Worm (Caenorhabditis elegans): ENCODE data around the gene gldi-9.

- TF ChIP-seq ama-1 (optimal IDR thresholded peaks at IDR 0.05) (no peak), elt-2 (tag; optimal IDR thresholded peaks at IDR 0.05) (no peak), lin-11 (tag; optimal IDR thresholded peaks at IDR 0.05) (no peak), tbx-2 (tag; optimal IDR thresholded peaks at IDR 0.05) (no peak), nfya-1 (tag; optimal IDR thresholded peaks at IDR 0.05) (no peak), Y22D7AL.16 (tag; optimal IDR thresholded peaks at IDR 0.05) (no peak), fkh-6 (tag; optimal IDR thresholded peaks at IDR 0.05) (no peak), eyg-1 (tag; optimal IDR thresholded peaks at IDR 0.05) (no peak), ceh-48 (tag; optimal IDR thresholded peaks at IDR 0.05) (no peak), C08G9.2 (tag; optimal IDR thresholded peaks at IDR 0.05) (no peak), ceh-18 (tag; optimal IDR thresholded peaks at IDR 0.05) (no peak), T23F11.4 (GFP tag; optimal IDR thresholded peaks at IDR 0.05) (no peak), K02D7.2 (tag; optimal IDR thresholded peaks at IDR 0.05) (no peak), rnt-1 (tag; optimal IDR thresholded peaks at IDR 0.05) (no peak)
Observed at ce11 chrIII:2733606-2734183, 22.5 kb downstream of the gldi-9 start, which contains the start of gene Y71H2AM.12.

All from whole organism, late embryonic.